Worm (Caenorhabditis elegans) whole organism, mixed stage, embryonic: Measurements from ENCODE around the gene sre-35.

Experiments
- M03D4.4 ChIP-seq: sonication (generic microtip); optimal IDR thresholded peaks from 2 replicates; lab custom pipeline; 2017; ENCODE audit warnings: mild to moderate bottlenecking, missing genetic modification characterization, missing compliant biosample characterization
- blmp-1 ChIP-seq: fragments of 150-350 bp; optimal IDR thresholded peaks from 2 replicates; lab custom pipeline; 2014; ENCODE audit warnings: missing biosample characterization, missing genetic modification characterization
- elt-1 ChIP-seq: sonication (generic microtip); optimal IDR thresholded peaks from 2 replicates; lab custom pipeline; 2017; ENCODE audit warnings: missing genetic modification characterization, mild to moderate bottlenecking, missing compliant biosample characterization, antibody characterized with exemption, moderate library complexity, borderline replicate concordance; ENCODE audit not compliant: insufficient read depth
- lin-13 ChIP-seq: fragments of 150-350 bp; optimal IDR thresholded peaks from 2 replicates; lab custom pipeline; 2014; ENCODE audit warnings: missing biosample characterization, missing genetic modification characterization
- lsy-2 ChIP-seq: fragments of 150-350 bp; optimal IDR thresholded peaks from 2 replicates; lab custom pipeline; 2014; ENCODE audit warnings: missing biosample characterization, missing genetic modification characterization
- mls-2 ChIP-seq: sonication (generic microtip); optimal IDR thresholded peaks from 2 replicates; lab custom pipeline; 2016; ENCODE audit warnings: mild to moderate bottlenecking, missing genetic modification characterization, moderate library complexity, missing compliant biosample characterization
- nhr-12 ChIP-seq: fragments of 150-350 bp; optimal IDR thresholded peaks from 2 replicates; lab custom pipeline; 2014; ENCODE audit warnings: missing biosample characterization, missing genetic modification characterization
- nhr-28 ChIP-seq: fragments of 150-350 bp; optimal IDR thresholded peaks from 2 replicates; lab custom pipeline; 2014; ENCODE audit warnings: missing biosample characterization, missing genetic modification characterization
- snpc-4 ChIP-seq: fragments of 150-350 bp; optimal IDR thresholded peaks from 2 replicates; lab custom pipeline; 2014; ENCODE audit warnings: missing biosample characterization, missing genetic modification characterization
- sptf-1 ChIP-seq: sonication (generic microtip); optimal IDR thresholded peaks from 2 replicates; lab custom pipeline; 2017; ENCODE audit warnings: mild to moderate bottlenecking, missing genetic modification characterization, moderate library complexity, missing compliant biosample characterization
- tbx-8 ChIP-seq: fragments of 200-800 bp; sonication (Bioruptor generic); optimal IDR thresholded peaks from 2 replicates; lab custom pipeline; 2018; ENCODE audit warnings: mild to moderate bottlenecking, missing genetic modification characterization, moderate library complexity, missing compliant biosample characterization
- unc-39 ChIP-seq: fragments of 150-350 bp; optimal IDR thresholded peaks from 2 replicates; lab custom pipeline; 2014; ENCODE audit warnings: missing biosample characterization, missing genetic modification characterization
- ztf-11 ChIP-seq: fragments of 150-350 bp; optimal IDR thresholded peaks from 2 replicates; lab custom pipeline; 2014; ENCODE audit warnings: missing biosample characterization, missing genetic modification characterization

DNA sequence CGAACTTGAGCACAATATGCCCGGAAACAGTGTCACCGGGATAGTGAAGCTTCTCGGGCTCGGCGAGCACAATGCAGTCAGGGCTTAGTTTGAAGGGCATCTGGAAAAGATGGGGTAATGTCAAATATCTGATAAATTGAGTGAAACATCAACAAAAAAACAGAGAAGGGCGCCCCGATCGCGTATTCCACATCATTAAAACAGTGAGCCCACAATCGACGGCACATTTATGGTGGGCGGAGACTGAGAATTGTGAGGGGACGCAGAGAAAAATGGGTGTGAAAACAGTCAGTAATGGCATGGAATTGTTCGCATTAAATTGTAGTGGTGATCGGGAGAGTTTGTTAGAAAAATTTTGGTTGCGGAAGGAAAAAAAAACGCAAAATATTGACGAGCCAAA is 28.2 kb upstream of the sre-35 start, which contains the start of gene arrd-9:
- TF ChIP-seq snpc-4 (tag; lab: Kevin White, UChicago), result no peak
- TF ChIP-seq lsy-2 (tag; lab: Kevin White, UChicago), result no peak
- TF ChIP-seq mls-2 (tag; lab: Kevin White, UChicago), result no peak
- TF ChIP-seq tbx-8, result no peak
- TF ChIP-seq nhr-12 (tag; lab: Kevin White, UChicago), result no peak
- TF ChIP-seq sptf-1 (tag; lab: Kevin White, UChicago), result no peak
- no peak for TF ChIP-seq elt-1
- TF ChIP-seq unc-39 (tag; lab: Kevin White, UChicago), result no peak
- TF ChIP-seq nhr-28 (tag; lab: Kevin White, UChicago), result no peak
- TF ChIP-seq M03D4.4 (tag; lab: Kevin White, UChicago), result no peak
- no peak for TF ChIP-seq ztf-11
- no peak for TF ChIP-seq lin-13 (tag; lab: Kevin White, UChicago)
- TF ChIP-seq blmp-1 (tag; lab: Kevin White, UChicago), result no peak
